Worm (Caenorhabditis elegans): ENCODE measurements around the gene ZK809.9.

DNA sequence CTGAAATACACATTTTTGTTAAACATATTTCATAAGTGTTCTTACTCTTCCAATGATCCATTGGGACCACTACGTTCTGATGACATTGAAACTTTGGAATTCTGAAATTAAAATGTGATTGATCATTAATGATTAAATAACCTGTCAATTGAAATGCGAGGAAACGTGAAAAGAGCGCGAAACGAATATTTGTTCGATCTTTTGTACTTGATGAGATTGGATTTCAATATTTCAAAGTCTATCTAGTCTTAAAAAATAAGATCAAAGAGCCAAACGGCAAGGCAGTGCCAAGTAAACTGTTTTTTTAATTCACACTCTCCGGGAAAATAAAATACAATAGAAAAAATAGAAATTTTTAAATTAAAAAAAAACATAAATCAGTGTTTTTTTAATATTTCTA lies 16.8 kb downstream of the ZK809.9 start, which contains the start of gene ZK792.4:
- TF ChIP-seq pax-3 (tag; optimal IDR thresholded peaks at IDR 0.05) (no peak), zag-1 (tag; optimal IDR thresholded peaks at IDR 0.05) (no peak), jun-1 (tag; optimal IDR thresholded peaks at IDR 0.05) (no peak), skn-1 (tag; optimal IDR thresholded peaks at IDR 0.05) (no peak), pqm-1 (tag; optimal IDR thresholded peaks at IDR 0.05) (no peak), unc-62 (GFP tag; optimal IDR thresholded peaks at IDR 0.05) (no peak), fkh-10 (GFP tag; optimal IDR thresholded peaks at IDR 0.05) (no peak), dpl-1 (GFP tag; optimal IDR thresholded peaks at IDR 0.05) (no peak), nhr-11 (tag; optimal IDR thresholded peaks at IDR 0.05) (no peak), ceh-82 (tag; optimal IDR thresholded peaks at IDR 0.05) (no peak), ama-1 (optimal IDR thresholded peaks at IDR 0.05) (no peak), efl-1 (optimal IDR thresholded peaks at IDR 0.05) (no peak), efl-1 (GFP tag; optimal IDR thresholded peaks at IDR 0.05 in 1 of 2) (no peak)

All from whole organism, L1 larva.